Worm (Caenorhabditis elegans): ENCODE measurements around the gene adbp-1.

adbp-1 gene

ce11 chrII:11427322-11427721, 16.6 kb upstream of the adbp-1 start:
- no peak for TF ChIP-seq pros-1 (tag; optimal IDR thresholded peaks at IDR 0.05)
- TF ChIP-seq ets-4 (tag; optimal IDR thresholded peaks at IDR 0.05): no peak
- TF ChIP-seq mec-3 (tag; optimal IDR thresholded peaks at IDR 0.05; ENCODE audit: borderline replicate concordance): no peak
- TF ChIP-seq unc-42 (tag; optimal IDR thresholded peaks at IDR 0.05): no peak
- no peak for TF ChIP-seq ceh-14 (tag; optimal IDR thresholded peaks at IDR 0.05)
- TF ChIP-seq zip-5 (tag; optimal IDR thresholded peaks at IDR 0.05): no peak
- TF ChIP-seq ceh-9 (tag; optimal IDR thresholded peaks at IDR 0.05): no peak
- TF ChIP-seq rnt-1 (tag; optimal IDR thresholded peaks at IDR 0.05): no peak

ce11 chrII:11428599-11428998, 15.4 kb upstream of the adbp-1 start:
- TF ChIP-seq hlh-6 (tag; optimal IDR thresholded peaks at IDR 0.05) (no peak), nfya-1 (tag; optimal IDR thresholded peaks at IDR 0.05) (no peak), nhr-11 (tag; optimal IDR thresholded peaks at IDR 0.05) (no peak), unc-86 (tag; optimal IDR thresholded peaks at IDR 0.05) (no peak), dve-1 (tag; optimal IDR thresholded peaks at IDR 0.05) (no peak), rnt-1 (tag; optimal IDR thresholded peaks at IDR 0.05) (no peak), K09A11.1 (tag; optimal IDR thresholded peaks at IDR 0.05; ENCODE audit: insufficient read depth) (no peak), gmeb-2 (tag; optimal IDR thresholded peaks at IDR 0.05) (no peak), F13H6.1 (tag; optimal IDR thresholded peaks at IDR 0.05) (no peak), lim-6 (tag; optimal IDR thresholded peaks at IDR 0.05) (no peak), ets-4 (tag; optimal IDR thresholded peaks at IDR 0.05) (no peak), ceh-2 (tag; optimal IDR thresholded peaks at IDR 0.05) (no peak)

ce11 chrII:11431584-11431983, 12.4 kb upstream of the adbp-1 start, which contains the start of gene C05D12.4:
C05D12.4 (plus strand) TSS chrII:11431884.
- TF ChIP-seq madf-2 (tag; optimal IDR thresholded peaks at IDR 0.05) (no peak), odd-2 (tag; optimal IDR thresholded peaks at IDR 0.05) (no peak), unc-55 (GFP tag; optimal IDR thresholded peaks at IDR 0.05) (no peak), ttx-3 (tag; optimal IDR thresholded peaks at IDR 0.05) (no peak), hlh-13 (GFP tag; optimal IDR thresholded peaks at IDR 0.05) (no peak), ceh-30 (tag; optimal IDR thresholded peaks at IDR 0.05) (no peak), F13H6.1 (tag; optimal IDR thresholded peaks at IDR 0.05) (no peak)

ce11 chrII:11433942-11434341, 10.0 kb upstream of the adbp-1 start, which contains the start of gene C05D12.5:
C05D12.5 (plus strand) TSS chrII:11434242.
- TF ChIP-seq gmeb-2 (tag; optimal IDR thresholded peaks at IDR 0.05): no peak
- TF ChIP-seq pros-1 (tag; optimal IDR thresholded peaks at IDR 0.05): no peak
- no peak for TF ChIP-seq unc-55 (GFP tag; optimal IDR thresholded peaks at IDR 0.05)
- no peak for TF ChIP-seq ceh-24 (tag; optimal IDR thresholded peaks at IDR 0.05)
- TF ChIP-seq ceh-2 (tag; optimal IDR thresholded peaks at IDR 0.05): no peak
- no peak for TF ChIP-seq syd-9 (tag; optimal IDR thresholded peaks at IDR 0.05)
- TF ChIP-seq fax-1 (tag; optimal IDR thresholded peaks at IDR 0.05): no peak
- no peak for TF ChIP-seq pha-2 (tag; optimal IDR thresholded peaks at IDR 0.05)
- TF ChIP-seq ceh-14 (tag; optimal IDR thresholded peaks at IDR 0.05): no peak
- TF ChIP-seq lim-6 (tag; optimal IDR thresholded peaks at IDR 0.05): no peak
- no peak for TF ChIP-seq ceh-22 (tag; optimal IDR thresholded peaks at IDR 0.05)
- no peak for TF ChIP-seq K09A11.1 (tag; optimal IDR thresholded peaks at IDR 0.05; ENCODE audit: insufficient read depth)
- no peak for TF ChIP-seq npax-4 (tag; optimal IDR thresholded peaks at IDR 0.05)
- TF ChIP-seq ceh-48 (tag; optimal IDR thresholded peaks at IDR 0.05): no peak
- TF ChIP-seq ceh-9 (tag; optimal IDR thresholded peaks at IDR 0.05): no peak
- TF ChIP-seq hlh-15 (tag; optimal IDR thresholded peaks at IDR 0.05): no peak

ce11 chrII:11438417-11438816, 5.5 kb upstream of the adbp-1 start, which contains the start of gene vha-6:
vha-6 (minus strand) TSS chrII:11438452.
- TF ChIP-seq sox-2 (GFP tag; IDR thresholded peaks at IDR 0.05) (no peak), lim-6 (tag; optimal IDR thresholded peaks at IDR 0.05) (no peak), ceh-34 (tag; optimal IDR thresholded peaks at IDR 0.05) (no peak)

Data from whole organism, late embryonic.